Worm (Caenorhabditis elegans) whole organism, mixed stage, embryonic: ENCODE results near the gene ugt-1.

Experiments
- M03D4.4 ChIP-seq: sonication (generic microtip); optimal IDR thresholded peaks from 2 replicates; lab custom pipeline; 2017; ENCODE audit warnings: mild to moderate bottlenecking, missing genetic modification characterization, missing compliant biosample characterization
- bed-3 ChIP-seq: fragments of 200-800 bp; sonication (Bioruptor generic); optimal IDR thresholded peaks from 3 replicates; lab custom pipeline; 2018; ENCODE audit warnings: mild to moderate bottlenecking, missing genetic modification characterization, moderate library complexity, missing compliant biosample characterization
- blmp-1 ChIP-seq: fragments of 150-350 bp; optimal IDR thresholded peaks from 2 replicates; lab custom pipeline; 2014; ENCODE audit warnings: missing biosample characterization, missing genetic modification characterization
- ceh-39 ChIP-seq: fragments of 150-350 bp; optimal IDR thresholded peaks from 2 replicates; lab custom pipeline; 2014; ENCODE audit warnings: missing biosample characterization, missing genetic modification characterization
- ceh-43 ChIP-seq: fragments of 200-800 bp; sonication (Bioruptor generic); optimal IDR thresholded peaks from 2 replicates; lab custom pipeline; 2018; ENCODE audit warnings: mild to moderate bottlenecking, missing genetic modification characterization, moderate library complexity, missing compliant biosample characterization
- ceh-83 ChIP-seq: fragments of 200-800 bp; sonication (Bioruptor generic); optimal IDR thresholded peaks from 2 replicates; lab custom pipeline; 2018; ENCODE audit warnings: mild to moderate bottlenecking, missing genetic modification characterization, missing compliant biosample characterization
- ces-1 ChIP-seq: fragments of 150-350 bp; optimal IDR thresholded peaks from 2 replicates; lab custom pipeline; 2014; ENCODE audit warnings: missing biosample characterization, missing genetic modification reagents, missing genetic modification characterization
- cnd-1 ChIP-seq: fragments of 200-800 bp; sonication (Bioruptor generic); optimal IDR thresholded peaks from 2 replicates; lab custom pipeline; 2018; ENCODE audit warnings: mild to moderate bottlenecking, missing genetic modification characterization, missing compliant biosample characterization
- drap-1 ChIP-seq: fragments of 200-800 bp; sonication (Bioruptor generic); optimal IDR thresholded peaks from 3 replicates; lab custom pipeline; 2018; ENCODE audit warnings: mild to moderate bottlenecking, missing genetic modification characterization, missing compliant biosample characterization
- elt-3 ChIP-seq: fragments of 150-350 bp; optimal IDR thresholded peaks from 2 replicates; lab custom pipeline; 2014; ENCODE audit warnings: missing biosample characterization, missing genetic modification characterization
- ham-2 ChIP-seq: fragments of 200-800 bp; sonication (Bioruptor generic); optimal IDR thresholded peaks from 2 replicates; lab custom pipeline; 2018; ENCODE audit warnings: mild to moderate bottlenecking, missing genetic modification characterization, missing compliant biosample characterization
- hlh-1 ChIP-seq: fragments of 150-350 bp; optimal IDR thresholded peaks from 2 replicates; lab custom pipeline; 2014; ENCODE audit warnings: missing biosample characterization, missing genetic modification reagents, missing genetic modification characterization
- lin-13 ChIP-seq: fragments of 150-350 bp; optimal IDR thresholded peaks from 2 replicates; lab custom pipeline; 2014; ENCODE audit warnings: missing biosample characterization, missing genetic modification characterization
- lin-32 ChIP-seq: fragments of 200-800 bp; sonication (Bioruptor generic); optimal IDR thresholded peaks from 2 replicates; lab custom pipeline; 2018; ENCODE audit warnings: mild to moderate bottlenecking, missing genetic modification characterization, missing compliant biosample characterization
- lsy-2 ChIP-seq: fragments of 150-350 bp; optimal IDR thresholded peaks from 2 replicates; lab custom pipeline; 2014; ENCODE audit warnings: missing biosample characterization, missing genetic modification characterization
- mep-1 ChIP-seq: fragments of 150-350 bp; optimal IDR thresholded peaks from 2 replicates; lab custom pipeline; 2017; ENCODE audit warnings: missing biosample characterization, missing genetic modification reagents, missing genetic modification characterization, inconsistent platforms
- nhr-12 ChIP-seq: fragments of 150-350 bp; optimal IDR thresholded peaks from 2 replicates; lab custom pipeline; 2014; ENCODE audit warnings: missing biosample characterization, missing genetic modification characterization
- nhr-2 ChIP-seq: fragments of 150-350 bp; optimal IDR thresholded peaks from 2 replicates; lab custom pipeline; 2014; ENCODE audit warnings: missing biosample characterization, missing genetic modification characterization
- nhr-237 ChIP-seq: fragments of 150-350 bp; optimal IDR thresholded peaks from 2 replicates; lab custom pipeline; 2014; ENCODE audit warnings: missing biosample characterization, missing genetic modification characterization
- nhr-76 ChIP-seq: sonication (generic microtip); optimal IDR thresholded peaks from 2 replicates; lab custom pipeline; 2017; ENCODE audit warnings: missing biosample characterization, missing genetic modification characterization
- pha-4 ChIP-seq: fragments of 150-350 bp; optimal IDR thresholded peaks from 2 replicates; lab custom pipeline; 2018; ENCODE audit warnings: missing biosample characterization, missing genetic modification reagents, missing genetic modification characterization
- snpc-4 ChIP-seq: fragments of 150-350 bp; optimal IDR thresholded peaks from 2 replicates; lab custom pipeline; 2014; ENCODE audit warnings: missing biosample characterization, missing genetic modification characterization
- tbx-8 ChIP-seq: fragments of 200-800 bp; sonication (Bioruptor generic); optimal IDR thresholded peaks from 2 replicates; lab custom pipeline; 2018; ENCODE audit warnings: mild to moderate bottlenecking, missing genetic modification characterization, moderate library complexity, missing compliant biosample characterization
- unc-120 ChIP-seq: sonication (generic microtip); optimal IDR thresholded peaks from 2 replicates; lab custom pipeline; 2017; ENCODE audit warnings: missing genetic modification characterization, missing compliant biosample characterization; ENCODE audit not compliant: poor library complexity, severe bottlenecking
- unc-39 ChIP-seq: fragments of 150-350 bp; optimal IDR thresholded peaks from 2 replicates; lab custom pipeline; 2014; ENCODE audit warnings: missing biosample characterization, missing genetic modification characterization
- unc-62 ChIP-seq: fragments of 150-350 bp; optimal IDR thresholded peaks from 2 replicates; lab custom pipeline; 2014; ENCODE audit warnings: missing biosample characterization, missing genetic modification reagents, missing genetic modification characterization
- zip-8 ChIP-seq: fragments of 150-350 bp; optimal IDR thresholded peaks from 2 replicates; lab custom pipeline; 2014; ENCODE audit warnings: missing biosample characterization, missing genetic modification characterization
- ztf-11 ChIP-seq: fragments of 150-350 bp; optimal IDR thresholded peaks from 2 replicates; lab custom pipeline; 2014; ENCODE audit warnings: missing biosample characterization, missing genetic modification characterization

The ugt-1 gene

ce11 chrV:10357467-10357953 lies 38.0 kb upstream of the ugt-1 start, which contains the start of gene ceeh-2:
TSS of gene ceeh-2 (minus strand) at chrV:10357903.
- no peak for TF ChIP-seq drap-1 (GFP tag; lab: Kevin White, UChicago)
- no peak for TF ChIP-seq unc-39 (tag; lab: Kevin White, UChicago)
- TF ChIP-seq hlh-1 (tag; lab: Kevin White, UChicago): no peak
- no peak for TF ChIP-seq bed-3 (GFP tag; lab: Kevin White, UChicago)
- TF ChIP-seq cnd-1 (tag; lab: Kevin White, UChicago): no peak
- no peak for TF ChIP-seq lsy-2 (tag; lab: Kevin White, UChicago)
- TF ChIP-seq lin-32: no peak
- TF ChIP-seq ztf-11 (tag; lab: Kevin White, UChicago): no peak
- TF ChIP-seq ceh-39 (tag; lab: Kevin White, UChicago): no peak
- no peak for TF ChIP-seq unc-120 (tag; lab: Kevin White, UChicago)
- no peak for TF ChIP-seq ceh-83
- no peak for TF ChIP-seq elt-3 (tag; lab: Kevin White, UChicago)
- no peak for TF ChIP-seq nhr-2 (tag; lab: Kevin White, UChicago)
- TF ChIP-seq tbx-8: no peak

ce11 chrV:10358238-10358637 lies 37.2 kb upstream of the ugt-1 start, which contains the start of gene ttll-15:
TSS of gene ttll-15 (plus strand) at chrV:10358538.
- no peak for TF ChIP-seq ceh-39 (tag; lab: Kevin White, UChicago)

- TF ChIP-seq drap-1 (GFP tag; lab: Kevin White, UChicago) (no peak), M03D4.4 (tag; lab: Kevin White, UChicago) (no peak), cnd-1 (tag; lab: Kevin White, UChicago) (no peak), unc-62 (GFP tag; lab: Kevin White, UChicago) (no peak), ham-2 (GFP tag; lab: Kevin White, UChicago) (no peak), ceh-43 (GFP tag; lab: Kevin White, UChicago) (no peak), zip-8 (no peak), ces-1 (GFP tag; lab: Kevin White, UChicago) (no peak), ceh-39 (tag; lab: Kevin White, UChicago) (no peak), unc-39 (tag; lab: Kevin White, UChicago) (no peak), elt-3 (tag; lab: Kevin White, UChicago) (no peak), pha-4 (tag; lab: Kevin White, UChicago) (no peak), ztf-11 (tag; lab: Kevin White, UChicago) (no peak), lin-32 (no peak), tbx-8 (no peak)
These were observed 35.3 kb upstream of the ugt-1 start for ce11 chrV:10360186-10360585.

- TF ChIP-seq lin-13 (tag; lab: Kevin White, UChicago) (peak; percentile 23), ceh-39 (tag; lab: Kevin White, UChicago) (peak; percentile 18), hlh-1 (tag; lab: Kevin White, UChicago) (peak; percentile 10), tbx-8 (no peak), nhr-2 (tag; lab: Kevin White, UChicago) (no peak), pha-4 (tag; lab: Kevin White, UChicago) (peak; percentile 18), ces-1 (GFP tag; lab: Kevin White, UChicago) (peak; percentile 89), mep-1 (tag; lab: Kevin White, UChicago) (peak; percentile 54), lsy-2 (tag; lab: Kevin White, UChicago) (peak; percentile 68), M03D4.4 (tag; lab: Kevin White, UChicago) (no peak), ceh-43 (GFP tag; lab: Kevin White, UChicago) (no peak), nhr-237 (tag; lab: Kevin White, UChicago) (peak; percentile 32), nhr-12 (tag; lab: Kevin White, UChicago) (no peak)
These were observed 33.5 kb upstream of the ugt-1 start, which contains the start of gene cash-1 for ce11 chrV:10361830-10362397. TSS of gene cash-1 (plus strand) at chrV:10362261.

ce11 chrV:10363834-10364233 lies 31.6 kb upstream of the ugt-1 start:
- TF ChIP-seq nhr-76 (tag; lab: Kevin White, UChicago): no peak
- TF ChIP-seq nhr-2 (tag; lab: Kevin White, UChicago): no peak
- no peak for TF ChIP-seq nhr-237 (tag; lab: Kevin White, UChicago)
- no peak for TF ChIP-seq tbx-8

- TF ChIP-seq unc-120 (tag; lab: Kevin White, UChicago) (no peak), lin-32 (no peak), snpc-4 (tag; lab: Kevin White, UChicago) (no peak), nhr-12 (tag; lab: Kevin White, UChicago) (no peak), blmp-1 (tag; lab: Kevin White, UChicago) (no peak), ham-2 (GFP tag; lab: Kevin White, UChicago) (no peak)
These were observed 27.2 kb upstream of the ugt-1 start, which contains the start of gene sri-20 for ce11 chrV:10368256-10368655. TSS of gene sri-20 (plus strand) at chrV:10368556.
